Fruit fly (Drosophila melanogaster) whole organism, prepupa: ENCODE measurements around the gene Or67b.

Source experiments
- Blimp-1 ChIP-seq: fragments of 200-800 bp; sonication (Bioruptor generic); optimal IDR thresholded peaks from 3 replicates; lab custom pipeline; 2017; ENCODE audit warnings: missing biosample characterization, missing genetic modification characterization, mild to moderate bottlenecking, moderate library complexity, missing genetic modification reagents
- CG32006 ChIP-seq: fragments of 200-800 bp; sonication (Bioruptor generic); optimal IDR thresholded peaks from 3 replicates; lab custom pipeline; 2017; ENCODE audit warnings: missing biosample characterization, mild to moderate bottlenecking, missing genetic modification characterization
- CG9139 ChIP-seq: fragments of 200-800 bp; sonication (Bioruptor generic); optimal IDR thresholded peaks from 3 replicates; lab custom pipeline; 2017; ENCODE audit warnings: missing biosample characterization, mild to moderate bottlenecking, missing genetic modification characterization
- eg ChIP-seq: fragments of 200-800 bp; sonication (Bioruptor generic); IDR thresholded peaks from 3 replicates; pipeline ENCODE4 v1.3.6; 2022; ENCODE audit warnings: missing biosample characterization, missing genetic modification characterization
- salr ChIP-seq, 2 experiments: fragments of 200-800 bp; sonication (Bioruptor generic); optimal IDR thresholded peaks; 3 replicates each; lab custom pipeline; 2016 to 2018; ENCODE audit warnings: missing biosample characterization in 2 of 2, missing genetic modification characterization in 2 of 2, mild to moderate bottlenecking in 1 of 2

DNA sequence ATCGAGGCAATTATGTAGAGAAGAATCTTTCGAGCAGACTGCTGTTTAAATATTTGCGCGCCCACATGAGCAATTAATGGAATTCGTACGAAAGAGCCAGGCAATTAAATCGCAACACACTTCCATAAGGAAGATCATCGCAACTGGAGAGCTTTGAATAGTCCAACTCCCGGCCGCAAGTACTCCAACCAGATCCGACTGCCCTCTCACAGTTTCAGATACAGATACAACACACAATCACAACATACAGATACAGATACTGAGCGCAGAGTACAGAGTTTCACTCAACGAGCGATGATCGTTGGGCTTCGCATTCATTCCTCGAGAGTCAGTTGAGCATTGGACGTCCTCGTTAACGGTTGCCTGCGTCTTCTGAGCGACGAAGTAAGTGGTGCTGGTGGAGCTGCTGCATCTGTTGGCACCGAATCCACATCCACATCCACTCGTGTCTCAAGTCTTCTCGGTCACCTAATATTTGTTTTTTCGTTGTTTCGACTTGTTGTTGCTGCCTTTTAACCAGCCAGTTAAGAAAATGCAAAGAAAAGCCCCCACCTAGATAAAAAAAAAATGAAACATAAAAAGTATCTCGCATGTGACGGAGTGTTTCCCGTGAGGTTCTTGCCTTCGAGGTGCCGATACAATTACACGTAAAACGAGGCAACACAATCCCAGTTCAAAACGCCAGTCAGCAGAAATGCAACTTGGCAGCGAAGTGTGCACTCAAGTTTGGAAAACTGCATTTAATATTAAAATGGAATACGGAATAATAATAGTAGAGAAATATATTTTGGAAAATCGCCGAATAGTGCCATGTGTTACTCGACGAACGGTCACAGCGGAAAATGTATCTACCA, 14.2 kb downstream of the Or67b start, which contains the start of gene LanB2:
- TF ChIP-seq eg (GFP tag; lab: Robert Waterston, UW): peak; percentile 51; the same call in 1 of the 3 replicates
- no peak for TF ChIP-seq salr (GFP tag; optimal IDR thresholded peaks at IDR 0.05; lab: Kevin White, UChicago)
- TF ChIP-seq Blimp-1 (GFP tag; lab: Kevin White, UChicago): peak; percentile 52
- TF ChIP-seq CG9139 (GFP tag; lab: Kevin White, UChicago): peak; percentile 27
- TF ChIP-seq CG32006 (GFP tag; lab: Kevin White, UChicago): no peak
